Worm (Caenorhabditis elegans): Measurements from ENCODE around the gene sas-4.

DNA sequence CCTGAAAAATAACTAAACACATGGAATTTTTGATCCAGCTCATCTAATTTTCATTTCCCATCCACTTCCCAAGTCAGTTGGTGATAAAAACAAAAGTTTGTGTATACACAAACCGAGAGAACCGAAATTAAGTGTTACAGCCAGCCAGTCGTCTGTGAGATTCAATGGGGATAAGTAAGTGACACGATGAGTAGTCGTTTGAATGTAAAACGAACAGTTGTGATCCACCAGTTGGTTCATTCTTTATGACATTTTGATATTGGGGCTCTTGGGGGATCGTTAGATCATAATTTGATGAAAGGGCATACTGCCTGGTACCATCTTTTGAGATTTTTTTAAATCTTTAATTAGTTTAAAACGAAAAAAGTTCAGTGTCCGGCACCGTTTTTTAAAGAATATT, 31.6 kb downstream of the sas-4 start:
- TF ChIP-seq pha-4 (tag; optimal IDR thresholded peaks at IDR 0.05) (no peak), hrde-1 (tag; optimal IDR thresholded peaks at IDR 0.05; ENCODE audit: borderline replicate concordance) (no peak), akir-1 (GFP tag; optimal IDR thresholded peaks at IDR 0.05) (no peak), Y56A3A.18 (GFP tag; IDR thresholded peaks at IDR 0.05) (no peak), ets-4 (GFP tag; optimal IDR thresholded peaks at IDR 0.05) (no peak), tlf-1 (GFP tag; optimal IDR thresholded peaks at IDR 0.05) (no peak), him-1 (tag; optimal IDR thresholded peaks at IDR 0.05) (no peak), egrh-3 (GFP tag; IDR thresholded peaks at IDR 0.05) (no peak), fkh-3 (tag; optimal IDR thresholded peaks at IDR 0.05) (no peak)
